Fruit fly (Drosophila melanogaster): Measurements from ENCODE around the gene CG9147.

Gene CG9147

dm6 chr2L:6062382-6063082 is 3.3 kb upstream of the CG9147 start, which contains the start of the genes ND-51 and CG13994 (continued):
- TF ChIP-seq CG32767 (GFP tag; IDR thresholded peaks at IDR 0.05) (peak; percentile 59; the same call in 1 of the 2 replicates), fd102C (GFP tag; optimal IDR thresholded peaks at IDR 0.05) (no peak), abd-A (tag; optimal IDR thresholded peaks at IDR 0.05) (no peak), slp2 (GFP tag; optimal IDR thresholded peaks at IDR 0.05) (peak; percentile 67), Pdp1 (GFP tag; optimal IDR thresholded peaks at IDR 0.05) (peak; percentile 90 to 94), CG6813 (GFP tag; optimal IDR thresholded peaks at IDR 0.05) (peak; percentile 47), CG4328 (GFP tag; optimal IDR thresholded peaks at IDR 0.05) (peak; percentile 78), run (tag; optimal IDR thresholded peaks at IDR 0.05) (peak; percentile 58), CG12942 (GFP tag; optimal IDR thresholded peaks at IDR 0.05) (peak; percentile 76), Neu2 (GFP tag; optimal IDR thresholded peaks at IDR 0.05; ENCODE audit: borderline replicate concordance) (peak; percentile 1), btn (GFP tag; optimal IDR thresholded peaks at IDR 0.05) (peak; percentile 58), CG2678 (tag; optimal IDR thresholded peaks at IDR 0.05) (peak; percentile 83), amos (GFP tag; IDR thresholded peaks at IDR 0.05; ENCODE audit: partially characterized antibody) (no peak), bbx (GFP tag; IDR thresholded peaks at IDR 0.05; ENCODE audit: partially characterized antibody) (0 out of 2 replicates have a peak, but pooled peaks have one; percentile 9), so (GFP tag; IDR thresholded peaks at IDR 0.05) (peak; percentile 75; the same call in 1 of the 3 replicates), CG6791 (GFP tag; IDR thresholded peaks at IDR 0.05; ENCODE audit: partially characterized antibody) (no peak), bcd (GFP tag; optimal IDR thresholded peaks at IDR 0.05) (peak; percentile 86), yki (optimal IDR thresholded peaks at IDR 0.05) (no peak), Meics (GFP tag; optimal IDR thresholded peaks at IDR 0.05) (peak; percentile 79), CG17912 (GFP tag; optimal IDR thresholded peaks at IDR 0.05) (peak; percentile 75), CG3726 (GFP tag; IDR thresholded peaks at IDR 0.05) (no peak), pan (optimal IDR thresholded peaks at IDR 0.05) (no peak), pan (GFP tag; optimal IDR thresholded peaks at IDR 0.05 in 1 of 2, IDR thresholded peaks at IDR 0.05 in 1 of 2) (peak in 1 of 2 experiments; percentile 85), CG14441 (GFP tag; IDR thresholded peaks at IDR 0.05) (peak; percentile 83), odd (GFP tag; optimal IDR thresholded peaks at IDR 0.05) (no peak), tin (GFP tag; optimal IDR thresholded peaks at IDR 0.05) (peak; percentile 85), maf-S (GFP tag; optimal IDR thresholded peaks at IDR 0.05) (peak; percentile 83), CG6175 (GFP tag; IDR thresholded peaks at IDR 0.05) (peak; percentile 45; the same call in 1 of the 3 replicates), CG30403 (GFP tag; optimal IDR thresholded peaks at IDR 0.05) (peak; percentile 87), H15 (GFP tag; IDR thresholded peaks at IDR 0.05) (peak; percentile 84; the same call in 2 of the 3 replicates), CG14860 (GFP tag; IDR thresholded peaks at IDR 0.05; ENCODE audit: partially characterized antibody) (no peak), CG1603 (tag; optimal IDR thresholded peaks at IDR 0.05) (peak; percentile 85), CG42726 (GFP tag; IDR thresholded peaks at IDR 0.05; ENCODE audit: partially characterized antibody) (no peak), CG10267 (tag; optimal IDR thresholded peaks at IDR 0.05) (peak; percentile 79), CG8359 (GFP tag; optimal IDR thresholded peaks at IDR 0.05; ENCODE audit: borderline replicate concordance) (peak; percentile 11), CG12769 (tag; optimal IDR thresholded peaks at IDR 0.05) (no peak), cato (GFP tag; optimal IDR thresholded peaks at IDR 0.05; ENCODE audit: borderline replicate concordance) (peak; percentile 40), sqz (GFP tag; optimal IDR thresholded peaks at IDR 0.05) (no peak), trem (tag; optimal IDR thresholded peaks at IDR 0.05) (peak; percentile 92), dmrt99B (tag; optimal IDR thresholded peaks at IDR 0.05) (no peak), CG1529 (GFP tag; optimal IDR thresholded peaks at IDR 0.05) (peak; percentile 48), zf30C (GFP tag; optimal IDR thresholded peaks at IDR 0.05) (no peak)

Measured in whole organism, embryonic.